Fruit fly (Drosophila melanogaster) whole organism, embryonic: ENCODE measurements around the gene Atg5.

Experiments
- Aef1 ChIP-seq: fragments of 200-800 bp; sonication (Bioruptor generic); IDR thresholded peaks from 3 replicates; pipeline ENCODE4 v1.3.6; 2022; ENCODE audit warnings: missing biosample characterization, missing genetic modification characterization
- Asciz ChIP-seq: fragments of 200-800 bp; sonication (Bioruptor generic); optimal IDR thresholded peaks from 2 replicates; lab custom pipeline; 2017; ENCODE audit warnings: missing biosample characterization, mild to moderate bottlenecking, missing genetic modification characterization, missing genetic modification reagents
- Blimp-1 ChIP-seq: fragments of 200-800 bp; sonication (Bioruptor generic); optimal IDR thresholded peaks from 3 replicates; lab custom pipeline; 2018; ENCODE audit warnings: missing biosample characterization, missing genetic modification characterization, mild to moderate bottlenecking, moderate library complexity, missing genetic modification reagents
- Bteb2 ChIP-seq: fragments of 200-800 bp; sonication (Bioruptor generic); optimal IDR thresholded peaks from 2 replicates; lab custom pipeline; 2016; ENCODE audit warnings: missing biosample characterization, missing genetic modification characterization
- CG10979 ChIP-seq: fragments of 200-800 bp; sonication (Bioruptor generic); optimal IDR thresholded peaks from 2 replicates; lab custom pipeline; 2018; ENCODE audit warnings: missing biosample characterization, mild to moderate bottlenecking, missing genetic modification characterization, moderate library complexity
- CG12219 ChIP-seq: fragments of 200-800 bp; sonication (Bioruptor generic); optimal IDR thresholded peaks from 3 replicates; lab custom pipeline; 2018; ENCODE audit warnings: missing biosample characterization, mild to moderate bottlenecking, missing genetic modification characterization
- CG13775 ChIP-seq: fragments of 200-800 bp; sonication (Bioruptor generic); optimal IDR thresholded peaks from 3 replicates; lab custom pipeline; 2017; ENCODE audit warnings: missing biosample characterization, mild to moderate bottlenecking, missing genetic modification characterization
- CG16813 ChIP-seq: fragments of 200-800 bp; sonication (Bioruptor generic); IDR thresholded peaks from 3 replicates; pipeline ENCODE4 v1.3.6; 2022; ENCODE audit warnings: missing biosample characterization, missing genetic modification characterization; ENCODE audit not compliant: partially characterized antibody
- CG18011 ChIP-seq: fragments of 200-800 bp; sonication (Bioruptor generic); optimal IDR thresholded peaks from 2 replicates; lab custom pipeline; 2017; ENCODE audit warnings: missing biosample characterization, missing genetic modification characterization, mild to moderate bottlenecking, moderate library complexity, missing genotype
- CG18476 ChIP-seq: fragments of 200-800 bp; sonication (Bioruptor generic); optimal IDR thresholded peaks from 2 replicates; lab custom pipeline; 2016; ENCODE audit warnings: missing biosample characterization, mild to moderate bottlenecking, missing genetic modification characterization
- CG2678 ChIP-seq: fragments of 200-800 bp; sonication (Bioruptor generic); optimal IDR thresholded peaks from 3 replicates; lab custom pipeline; 2019; ENCODE audit warnings: missing biosample characterization, mild to moderate bottlenecking, missing genetic modification characterization, moderate library complexity
- CG2875 ChIP-seq: fragments of 200-800 bp; sonication (Bioruptor generic); optimal IDR thresholded peaks from 2 replicates; lab custom pipeline; 2017; ENCODE audit warnings: missing biosample characterization, mild to moderate bottlenecking, missing genetic modification characterization, missing genetic modification reagents
- CG3281 ChIP-seq: fragments of 200-800 bp; sonication (Bioruptor generic); optimal IDR thresholded peaks from 3 replicates; lab custom pipeline; 2017; ENCODE audit warnings: missing biosample characterization, mild to moderate bottlenecking, missing genetic modification characterization
- CG33557 ChIP-seq: fragments of 200-800 bp; sonication (Bioruptor generic); optimal IDR thresholded peaks from 2 replicates; lab custom pipeline; 2019; ENCODE audit warnings: missing biosample characterization, mild to moderate bottlenecking, missing genetic modification characterization, moderate library complexity
- CG4820 ChIP-seq: fragments of 200-800 bp; sonication (Bioruptor generic); optimal IDR thresholded peaks from 3 replicates; lab custom pipeline; 2016; ENCODE audit warnings: missing biosample characterization, missing genetic modification characterization
- CG5953 ChIP-seq: fragments of 200-800 bp; sonication (Bioruptor generic); IDR thresholded peaks from 2 replicates; pipeline ENCODE4 v1.3.6; 2022; ENCODE audit warnings: missing biosample characterization, missing genetic modification characterization
- CG6654 ChIP-seq: fragments of 200-800 bp; sonication (Bioruptor generic); optimal IDR thresholded peaks from 2 replicates; lab custom pipeline; 2017; ENCODE audit warnings: missing biosample characterization, mild to moderate bottlenecking, missing genetic modification characterization
- CG7357 ChIP-seq: fragments of 200-800 bp; sonication (Bioruptor generic); IDR thresholded peaks from 3 replicates; pipeline ENCODE4 v1.3.6; 2022; ENCODE audit warnings: missing biosample characterization, missing genetic modification characterization
- CG7556 ChIP-seq: fragments of 200-800 bp; sonication (Bioruptor generic); optimal IDR thresholded peaks from 2 replicates; lab custom pipeline; 2017; ENCODE audit warnings: missing biosample characterization, mild to moderate bottlenecking, missing genetic modification characterization
- CG8388 ChIP-seq: fragments of 200-800 bp; sonication (Bioruptor generic); optimal IDR thresholded peaks from 2 replicates; lab custom pipeline; 2019; ENCODE audit warnings: missing biosample characterization, mild to moderate bottlenecking, missing genetic modification characterization, moderate library complexity
- CHES-1-like ChIP-seq: fragments of 200-800 bp; sonication (Bioruptor generic); optimal IDR thresholded peaks from 2 replicates; lab custom pipeline; 2016; ENCODE audit warnings: missing biosample characterization, missing genetic modification characterization
- CTCF ChIP-seq: fragments of 200-800 bp; sonication (Bioruptor generic); optimal IDR thresholded peaks from 2 replicates; lab custom pipeline; 2017; ENCODE audit warnings: missing biosample characterization, mild to moderate bottlenecking, missing genetic modification characterization, moderate library complexity
- CoRest ChIP-seq: fragments of 200-800 bp; sonication (Bioruptor generic); optimal IDR thresholded peaks from 3 replicates; lab custom pipeline; 2018; ENCODE audit warnings: missing biosample characterization, mild to moderate bottlenecking, missing genetic modification characterization, moderate library complexity
- D19A ChIP-seq: fragments of 200-800 bp; optimal IDR thresholded peaks from 3 replicates; lab custom pipeline; 2019; ENCODE audit warnings: missing biosample characterization, mild to moderate bottlenecking, missing genetic modification characterization, moderate library complexity
- Dll ChIP-seq: fragments of 200-800 bp; sonication (Bioruptor generic); IDR thresholded peaks from 4 replicates; pipeline ENCODE4 v1.3.6; 2022; ENCODE audit warnings: missing biosample characterization, missing genetic modification characterization; ENCODE audit not compliant: partially characterized antibody
- ERR ChIP-seq: fragments of 200-800 bp; sonication (Bioruptor generic); optimal IDR thresholded peaks from 2 replicates; lab custom pipeline; 2016; ENCODE audit warnings: missing biosample characterization, missing genetic modification characterization
- Hey ChIP-seq: fragments of 200-800 bp; sonication (Bioruptor generic); optimal IDR thresholded peaks from 3 replicates; lab custom pipeline; 2018; ENCODE audit warnings: missing biosample characterization, mild to moderate bottlenecking, missing genetic modification characterization
- Rfx ChIP-seq: fragments of 200-800 bp; sonication (Bioruptor generic); IDR thresholded peaks from 2 replicates; pipeline ENCODE4 v1.3.6; 2022; ENCODE audit warnings: missing biosample characterization, missing genetic modification characterization
- Rx ChIP-seq: fragments of 200-800 bp; sonication (Bioruptor generic); IDR thresholded peaks from 2 replicates; pipeline ENCODE4 v1.3.6; 2022; ENCODE audit warnings: missing biosample characterization, missing genetic modification characterization
- Side ChIP-seq: fragments of 200-800 bp; sonication (Bioruptor generic); optimal IDR thresholded peaks from 2 replicates; lab custom pipeline; 2016; ENCODE audit warnings: missing biosample characterization, missing genetic modification characterization
- Sox102F ChIP-seq: fragments of 200-800 bp; sonication (Bioruptor generic); optimal IDR thresholded peaks from 2 replicates; lab custom pipeline; 2018; ENCODE audit warnings: missing biosample characterization, mild to moderate bottlenecking, missing genetic modification characterization, moderate library complexity
- Usf ChIP-seq: fragments of 200-800 bp; sonication (Bioruptor generic); optimal IDR thresholded peaks from 2 replicates; lab custom pipeline; 2017; ENCODE audit warnings: missing genotype, missing biosample characterization, missing genetic modification characterization
- Vsx1 ChIP-seq: fragments of 200-800 bp; sonication (Bioruptor generic); optimal IDR thresholded peaks from 2 replicates; lab custom pipeline; 2017; ENCODE audit warnings: missing biosample characterization, mild to moderate bottlenecking, missing genetic modification characterization, missing genetic modification reagents
- amos ChIP-seq: fragments of 200-800 bp; sonication (Bioruptor generic); IDR thresholded peaks from 2 replicates; pipeline ENCODE4 v1.3.6; 2022; ENCODE audit warnings: missing biosample characterization, missing genetic modification characterization; ENCODE audit not compliant: partially characterized antibody
- ara ChIP-seq: fragments of 200-800 bp; sonication (Bioruptor generic); IDR thresholded peaks from 2 replicates; pipeline ENCODE4 v1.3.6; 2022; ENCODE audit warnings: missing biosample characterization, missing genetic modification characterization
- bowl ChIP-seq: fragments of 200-800 bp; sonication (Bioruptor generic); IDR thresholded peaks from 2 replicates; pipeline ENCODE4 v1.3.6; 2022; ENCODE audit warnings: missing biosample characterization, missing genetic modification characterization
- dati ChIP-seq: fragments of 200-800 bp; sonication (Bioruptor generic); IDR thresholded peaks from 2 replicates; pipeline ENCODE4 v1.3.6; 2022; ENCODE audit warnings: missing biosample characterization, missing genetic modification characterization
- disco-r ChIP-seq: fragments of 200-800 bp; sonication (Bioruptor generic); optimal IDR thresholded peaks from 2 replicates; lab custom pipeline; 2016; ENCODE audit warnings: missing biosample characterization, missing genetic modification characterization
- dmrt11E ChIP-seq: fragments of 200-800 bp; sonication (Bioruptor generic); optimal IDR thresholded peaks from 3 replicates; lab custom pipeline; 2018; ENCODE audit warnings: missing biosample characterization, mild to moderate bottlenecking, missing genetic modification characterization, moderate library complexity
- emc ChIP-seq: fragments of 200-800 bp; sonication (Bioruptor generic); optimal IDR thresholded peaks from 2 replicates; lab custom pipeline; 2016; ENCODE audit warnings: missing biosample characterization, missing genetic modification characterization
- exex ChIP-seq: fragments of 200-800 bp; sonication (Bioruptor generic); optimal IDR thresholded peaks from 4 replicates; lab custom pipeline; 2018; ENCODE audit warnings: missing biosample characterization, mild to moderate bottlenecking, missing genetic modification characterization, moderate library complexity
- fd3F ChIP-seq: fragments of 200-800 bp; sonication (Bioruptor generic); optimal IDR thresholded peaks from 2 replicates; lab custom pipeline; 2018; ENCODE audit warnings: missing biosample characterization, mild to moderate bottlenecking, missing genetic modification characterization, moderate library complexity
- fd96Cb ChIP-seq: fragments of 200-800 bp; sonication (Bioruptor generic); optimal IDR thresholded peaks from 2 replicates; lab custom pipeline; 2018; ENCODE audit warnings: missing biosample characterization, mild to moderate bottlenecking, missing genetic modification characterization, moderate library complexity
- h ChIP-seq: fragments of >200 bp; optimal IDR thresholded peaks from 2 replicates; lab custom pipeline; 2017
- lbe ChIP-seq: fragments of 200-800 bp; sonication (Bioruptor generic); optimal IDR thresholded peaks from 2 replicates; lab custom pipeline; 2016; ENCODE audit warnings: missing biosample characterization, mild to moderate bottlenecking, missing genetic modification characterization
- nerfin-1 ChIP-seq: fragments of 200-800 bp; sonication (Bioruptor generic); optimal IDR thresholded peaks from 3 replicates; lab custom pipeline; 2019; ENCODE audit warnings: missing biosample characterization, mild to moderate bottlenecking, missing genetic modification characterization, moderate library complexity
- sisA ChIP-seq: fragments of 200-800 bp; sonication (Bioruptor generic); IDR thresholded peaks from 2 replicates; pipeline ENCODE4 v1.3.6; 2022; ENCODE audit warnings: missing biosample characterization, missing genetic modification characterization
- stc ChIP-seq: fragments of 200-800 bp; sonication (Bioruptor generic); IDR thresholded peaks from 2 replicates; pipeline ENCODE4 v1.3.6; 2022; ENCODE audit warnings: missing biosample characterization, missing genetic modification characterization
- vnd ChIP-seq: fragments of 200-800 bp; sonication (Bioruptor generic); IDR thresholded peaks from 3 replicates; pipeline ENCODE4 v1.3.6; 2022; ENCODE audit warnings: missing biosample characterization, missing genetic modification characterization; ENCODE audit not compliant: partially characterized antibody

Gene Atg5

DNA sequence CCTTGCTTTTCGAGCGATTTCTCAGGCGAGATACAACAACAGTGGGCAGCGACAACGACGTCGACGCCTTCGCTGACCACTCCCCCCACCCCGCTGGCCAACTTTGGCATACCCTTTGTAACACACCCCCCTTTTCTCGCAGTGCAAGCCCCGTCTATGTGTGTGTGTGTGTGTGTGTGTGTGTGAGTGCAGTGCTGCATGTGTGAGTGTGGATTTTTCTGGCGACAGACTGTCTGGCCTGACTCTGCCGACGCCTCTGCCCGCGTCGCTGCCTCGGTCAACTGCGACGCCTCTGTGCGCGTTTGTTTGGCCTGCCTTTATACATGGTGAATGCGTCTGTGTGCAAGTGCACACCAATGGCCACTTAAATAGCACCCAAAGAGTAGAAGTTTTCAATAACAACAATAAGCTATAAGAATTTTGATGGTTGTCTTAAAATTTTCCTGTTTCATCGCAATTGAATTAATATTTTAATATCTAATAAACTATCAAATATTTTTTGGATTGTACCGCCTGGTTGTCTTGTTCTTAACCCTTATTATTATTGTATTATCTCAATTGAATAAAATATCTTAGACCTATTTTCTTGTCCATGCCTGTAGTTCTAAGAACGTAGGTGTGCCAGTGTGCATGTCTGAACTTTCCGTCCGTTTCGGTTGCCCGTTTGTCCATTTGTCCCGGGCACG, 29.6 kb downstream of the Atg5 start (continued):
- peak; percentile 87 for TF ChIP-seq stc (GFP tag; lab: Robert Waterston, UW)
- TF ChIP-seq CG4820 (GFP tag; lab: Kevin White, UChicago): peak; percentile 82
- TF ChIP-seq CG3281: peak; percentile 82
- TF ChIP-seq Bteb2 (GFP tag; lab: Kevin White, UChicago): peak; percentile 33
- peak; percentile 92 for TF ChIP-seq CG7556 (GFP tag; lab: Kevin White, UChicago)
- peak; percentile 95 for TF ChIP-seq CG8388
- TF ChIP-seq CHES-1-like (GFP tag; lab: Kevin White, UChicago): no peak
- TF ChIP-seq ara (GFP tag; lab: Robert Waterston, UW): peak; percentile 83
- TF ChIP-seq CoRest: peak; percentile 95
- TF ChIP-seq CG18476 (GFP tag; lab: Kevin White, UChicago): peak; percentile 73
- peak; percentile 96 for TF ChIP-seq Asciz
- peak; percentile 94 for TF ChIP-seq fd96Cb (tag; lab: Kevin White, UChicago)
- no peak for TF ChIP-seq vnd (GFP tag; lab: Robert Waterston, UW)
- TF ChIP-seq bowl (GFP tag; lab: Robert Waterston, UW): peak; percentile 24; the same call in 1 of the 2 replicates
- peak; percentile 15 for TF ChIP-seq Hey (tag; lab: Kevin White, UChicago)
- TF ChIP-seq CG5953 (GFP tag; lab: Robert Waterston, UW): peak; percentile 75
- TF ChIP-seq ERR (GFP tag; lab: Kevin White, UChicago): no peak
- peak; percentile 89 for TF ChIP-seq CG2875
- peak; percentile 96 for TF ChIP-seq CG33557 (GFP tag; lab: Kevin White, UChicago)
- peak; percentile 80 for TF ChIP-seq CG13775 (GFP tag; lab: Kevin White, UChicago)
- TF ChIP-seq CG16813: no peak
- TF ChIP-seq lbe (GFP tag; lab: Kevin White, UChicago): peak; percentile 89
- peak; percentile 93 for TF ChIP-seq Blimp-1
- TF ChIP-seq fd3F (GFP tag; lab: Kevin White, UChicago): peak; percentile 56
- peak; percentile 65 for TF ChIP-seq Vsx1 (GFP tag; lab: Kevin White, UChicago)
- peak; percentile 81 for TF ChIP-seq CG6654 (GFP tag; lab: Kevin White, UChicago)
- TF ChIP-seq dmrt11E (tag; lab: Kevin White, UChicago): peak; percentile 97
- no peak for TF ChIP-seq amos
- TF ChIP-seq CG10979: peak; percentile 97
- TF ChIP-seq Usf: peak; percentile 40
- TF ChIP-seq Side (GFP tag; lab: Kevin White, UChicago): no peak
- peak; percentile 71 for TF ChIP-seq Aef1 (GFP tag; lab: Robert Waterston, UW)
- TF ChIP-seq exex: peak; percentile 51
- TF ChIP-seq h: no peak
- peak; percentile 65 for TF ChIP-seq Rx (GFP tag; lab: Robert Waterston, UW)
- peak; percentile 95 for TF ChIP-seq D19A (tag; lab: Kevin White, UChicago)
- TF ChIP-seq CG2678: peak; percentile 95
- peak; percentile 95 for TF ChIP-seq nerfin-1
- TF ChIP-seq sisA (GFP tag; lab: Robert Waterston, UW): peak; percentile 80
- no peak; the same call in none of the 2 replicates for TF ChIP-seq Rfx (GFP tag; lab: Robert Waterston, UW)
- TF ChIP-seq Dll: no peak
- TF ChIP-seq emc (GFP tag; lab: Kevin White, UChicago): no peak
- TF ChIP-seq Sox102F: peak; percentile 95
- TF ChIP-seq CG18011: no peak
- peak; percentile 47; the same call in 1 of the 3 replicates for TF ChIP-seq CG7357 (GFP tag; lab: Robert Waterston, UW)
- peak; percentile 57 for TF ChIP-seq CTCF (GFP tag; lab: Kevin White, UChicago)
- 0 out of 2 replicates have a peak, but pooled peaks have one; percentile 42 for TF ChIP-seq dati
- peak; percentile 88 for TF ChIP-seq CG12219 (GFP tag; lab: Kevin White, UChicago)
- no peak for TF ChIP-seq disco-r
